Worm (Caenorhabditis elegans) whole organism, early embryonic: ENCODE results near the gene srx-32.

Source experiments
- ama-1 ChIP-seq: fragments of 150-350 bp; optimal IDR thresholded peaks from 2 replicates; lab custom pipeline; 2014
- ceh-13 ChIP-seq: fragments of 200-800 bp; sonication (Bioruptor generic); optimal IDR thresholded peaks from 2 replicates; lab custom pipeline; 2018; ENCODE audit warnings: mild to moderate bottlenecking, missing genetic modification characterization, missing compliant biosample characterization
- ceh-36 ChIP-seq: sonication (generic microtip); optimal IDR thresholded peaks from 2 replicates; lab custom pipeline; 2016; ENCODE audit warnings: missing genetic modification characterization, inconsistent platforms, missing compliant biosample characterization
- flt-1 ChIP-seq: fragments of 200-800 bp; sonication (Bioruptor generic); IDR thresholded peaks from 2 replicates; pipeline ENCODE4 v1.3.6; 2022; ENCODE audit warnings: missing genetic modification characterization, missing compliant biosample characterization
- hnd-1 ChIP-seq: sonication (generic microtip); optimal IDR thresholded peaks from 2 replicates; lab custom pipeline; 2016; ENCODE audit warnings: missing genetic modification characterization, missing compliant biosample characterization
- pes-1 ChIP-seq: fragments of 200-800 bp; sonication (Bioruptor generic); IDR thresholded peaks from 2 replicates; pipeline ENCODE4 v1.3.6; 2022; ENCODE audit warnings: missing genetic modification reagents, missing genetic modification characterization, missing compliant biosample characterization
- scrt-1 ChIP-seq: fragments of 200-800 bp; sonication (Bioruptor generic); IDR thresholded peaks from 2 replicates; pipeline ENCODE4 v1.3.6; 2022; ENCODE audit warnings: missing genetic modification characterization, missing compliant biosample characterization
- sea-1 ChIP-seq: fragments of 200-800 bp; sonication (Bioruptor generic); conservative IDR thresholded peaks from 2 replicates; pipeline ENCODE4 v1.3.6; 2022; ENCODE audit warnings: missing genetic modification characterization, missing compliant biosample characterization
- tbx-11 ChIP-seq: fragments of 200-800 bp; sonication (Bioruptor generic); IDR thresholded peaks from 2 replicates; pipeline ENCODE4 v1.3.6; 2022; ENCODE audit warnings: missing genetic modification characterization, missing compliant biosample characterization
- tbx-37 ChIP-seq: fragments of 200-800 bp; sonication (Bioruptor generic); conservative IDR thresholded peaks from 2 replicates; pipeline ENCODE4 v1.3.6; 2022; ENCODE audit warnings: missing genetic modification reagents, missing genetic modification characterization, missing compliant biosample characterization

DNA sequence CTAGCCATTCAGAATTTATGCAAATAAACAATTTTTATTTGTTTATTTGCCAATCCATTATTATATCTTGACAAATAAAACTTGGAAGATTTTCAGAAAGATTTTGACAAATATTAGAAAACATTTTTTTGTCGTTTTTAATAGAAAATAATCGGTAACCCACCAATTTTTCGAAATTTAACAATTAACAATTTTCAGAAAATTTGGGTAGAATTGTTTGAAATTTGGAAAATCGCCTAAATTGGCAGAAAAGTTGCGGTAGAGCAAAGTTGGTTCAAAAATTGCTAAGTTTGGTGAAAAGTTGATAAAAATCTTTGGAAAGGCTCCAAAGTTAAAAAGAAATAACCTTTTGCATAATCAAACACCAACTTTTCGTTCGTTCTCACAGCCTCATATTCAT, 12.3 kb downstream of the srx-32 start:
- TF ChIP-seq ceh-13 (GFP tag; lab: Kevin White, UChicago) (no peak), hnd-1 (tag; lab: Kevin White, UChicago) (no peak), ama-1 (no peak), flt-1 (GFP tag; lab: Robert Waterston, UW) (no peak), scrt-1 (GFP tag; lab: Robert Waterston, UW) (no peak), tbx-11 (no peak), sea-1 (GFP tag; lab: Robert Waterston, UW) (no peak), pes-1 (GFP tag; lab: Robert Waterston, UW) (no peak), ceh-36 (tag; lab: Kevin White, UChicago) (no peak), tbx-37 (no peak)
